Worm (Caenorhabditis elegans): ENCODE data around the gene F13H10.5.

ce11 chrIV:11030893-11031292 is 40.1 kb downstream of the F13H10.5 start, which contains the start of gene hrg-4:
- TF ChIP-seq ref-1 (GFP tag; conservative IDR thresholded peaks at IDR 0.05), result no peak
- no peak for TF ChIP-seq ztf-23 (GFP tag; IDR thresholded peaks at IDR 0.05)
- TF ChIP-seq med-1 (GFP tag; optimal IDR thresholded peaks at IDR 0.05; ENCODE audit: insufficient read depth), result no peak
- TF ChIP-seq cog-1 (tag; optimal IDR thresholded peaks at IDR 0.05), result no peak
- no peak for TF ChIP-seq klf-2 (GFP tag; conservative IDR thresholded peaks at IDR 0.05)
- no peak for TF ChIP-seq flt-1 (GFP tag; IDR thresholded peaks at IDR 0.05)
- no peak for TF ChIP-seq tab-1 (GFP tag; IDR thresholded peaks at IDR 0.05)
